In genomic region chr3R:26937423-26937822, dm6 we compare ENCODE assay signal across 5 fruit fly cellular contexts.
TF ChIP-seq lines count a peak whose summit lies in the region.

No protein-coding gene starts in this region.

- TF ChIP-seq CTCF in whole organism, embryonic (GFP tag; optimal IDR thresholded peaks at IDR 0.05; lab: Kevin White, UChicago), result no peak

TF ChIP-seq in whole organism, adult, 20 proteins besides CTCF, POLR2A, EP300 and RAD21:
- TF ChIP-seq Mnt (GFP tag; optimal IDR thresholded peaks at IDR 0.05; lab: Kevin White, UChicago), result no peak
- TF ChIP-seq CG5204 (GFP tag; optimal IDR thresholded peaks at IDR 0.05; lab: Kevin White, UChicago), result peak; percentile 40
- TF ChIP-seq CG7101 (tag; optimal IDR thresholded peaks at IDR 0.05; lab: Kevin White, UChicago), result no peak

TF ChIP-seq in whole organism, embryonic, 481 proteins besides CTCF, POLR2A, EP300 and RAD21 (continues in another document):
- TF ChIP-seq CG18476 (GFP tag; optimal IDR thresholded peaks at IDR 0.05; lab: Kevin White, UChicago), result no peak
- TF ChIP-seq fd96Cb (tag; optimal IDR thresholded peaks at IDR 0.05; lab: Kevin White, UChicago), result peak; percentile 55
- TF ChIP-seq mam (GFP tag; optimal IDR thresholded peaks at IDR 0.05; lab: Kevin White, UChicago), result peak; percentile 47
- TF ChIP-seq Hr78 (GFP tag; optimal IDR thresholded peaks at IDR 0.05; lab: Kevin White, UChicago), result peak in 1 of 2 experiments; percentile 10
- peak; percentile 69 for TF ChIP-seq Sox102F (GFP tag; optimal IDR thresholded peaks at IDR 0.05; lab: Kevin White, UChicago)
- TF ChIP-seq Opbp (GFP tag; IDR thresholded peaks at IDR 0.05; lab: Robert Waterston, UW; ENCODE audit: partially characterized antibody), result no peak
- no peak for TF ChIP-seq ftz-f1 (GFP tag; optimal IDR thresholded peaks at IDR 0.05; lab: Kevin White, UChicago)
- TF ChIP-seq Sin3A (optimal IDR thresholded peaks at IDR 0.05; lab: Kevin White, UChicago), result no peak
- TF ChIP-seq Max (GFP tag; optimal IDR thresholded peaks at IDR 0.05; lab: Kevin White, UChicago), result peak; percentile 18
- TF ChIP-seq CG8388 (GFP tag; optimal IDR thresholded peaks at IDR 0.05; lab: Kevin White, UChicago), result peak; percentile 91
- TF ChIP-seq tgo (GFP tag; IDR thresholded peaks at IDR 0.05; lab: Robert Waterston, UW), result peak; percentile 40; the same call in 2 of the 3 replicates
- TF ChIP-seq tup (GFP tag; optimal IDR thresholded peaks at IDR 0.05; lab: Kevin White, UChicago), result no peak
- peak; percentile 54 for TF ChIP-seq PHDP (tag; optimal IDR thresholded peaks at IDR 0.05; lab: Kevin White, UChicago)
- no peak for TF ChIP-seq CG31224 (GFP tag; IDR thresholded peaks at IDR 0.05; lab: Robert Waterston, UW)
- peak; percentile 70 for TF ChIP-seq CoRest (tag; optimal IDR thresholded peaks at IDR 0.05; lab: Kevin White, UChicago)
- TF ChIP-seq zen (tag; optimal IDR thresholded peaks at IDR 0.05; lab: Kevin White, UChicago), result no peak
- peak; percentile 50 for TF ChIP-seq CG10147 (GFP tag; optimal IDR thresholded peaks at IDR 0.05; lab: Kevin White, UChicago)
- TF ChIP-seq CG6689 (GFP tag; IDR thresholded peaks at IDR 0.05; lab: Robert Waterston, UW), result 0 out of 2 replicates have a peak, but pooled peaks have one; percentile 25
- TF ChIP-seq grn (GFP tag; optimal IDR thresholded peaks at IDR 0.05; lab: Kevin White, UChicago), result peak; percentile 82
- TF ChIP-seq CG10654 (GFP tag; optimal IDR thresholded peaks at IDR 0.05; lab: Kevin White, UChicago), result peak; percentile 51
- TF ChIP-seq CG16813 (GFP tag; IDR thresholded peaks at IDR 0.05; lab: Robert Waterston, UW; ENCODE audit: partially characterized antibody), result no peak

TF ChIP-seq in whole organism, prepupa, 60 proteins besides CTCF, POLR2A, EP300 and RAD21 (continues in another document):
- TF ChIP-seq CG4318 (GFP tag; optimal IDR thresholded peaks at IDR 0.05; lab: Kevin White, UChicago) (peak; percentile 31), topi (GFP tag; optimal IDR thresholded peaks at IDR 0.05; lab: Kevin White, UChicago) (no peak), svp (GFP tag; lab: Kevin White, UChicago) (no peak), ss (GFP tag; optimal IDR thresholded peaks at IDR 0.05; lab: Kevin White, UChicago) (no peak), Eip75B (GFP tag; optimal IDR thresholded peaks at IDR 0.05; lab: Kevin White, UChicago) (peak; percentile 24), CG3919 (GFP tag; optimal IDR thresholded peaks at IDR 0.05; lab: Kevin White, UChicago) (peak; percentile 56), CG1621 (tag; optimal IDR thresholded peaks at IDR 0.05; lab: Kevin White, UChicago) (no peak), Smox (GFP tag; optimal IDR thresholded peaks at IDR 0.05; lab: Kevin White, UChicago) (no peak), pdm3 (GFP tag; optimal IDR thresholded peaks at IDR 0.05; lab: Kevin White, UChicago) (peak; percentile 51), CG15336 (GFP tag; IDR thresholded peaks at IDR 0.05; lab: Robert Waterston, UW) (0 out of 2 replicates have a peak, but pooled peaks have one; percentile 38), CG10669 (GFP tag; optimal IDR thresholded peaks at IDR 0.05; lab: Kevin White, UChicago) (peak; percentile 41), CG3032 (tag; optimal IDR thresholded peaks at IDR 0.05; lab: Kevin White, UChicago) (peak; percentile 20), dac (GFP tag; optimal IDR thresholded peaks at IDR 0.05; lab: Kevin White, UChicago) (peak; percentile 5), Gug (GFP tag; IDR thresholded peaks at IDR 0.05; lab: Robert Waterston, UW) (no peak), CG11902 (GFP tag; optimal IDR thresholded peaks at IDR 0.05; lab: Kevin White, UChicago) (peak; percentile 28), Eip78C (GFP tag; lab: Kevin White, UChicago) (peak; percentile 84), CG11294 (GFP tag; IDR thresholded peaks at IDR 0.05; lab: Robert Waterston, UW) (no peak), Eip93F (GFP tag; optimal IDR thresholded peaks at IDR 0.05; lab: Kevin White, UChicago) (no peak), vri (GFP tag; optimal IDR thresholded peaks at IDR 0.05; lab: Kevin White, UChicago) (no peak), Met (GFP tag; optimal IDR thresholded peaks at IDR 0.05; lab: Kevin White, UChicago) (no peak), net (GFP tag; optimal IDR thresholded peaks at IDR 0.05; lab: Kevin White, UChicago) (peak; percentile 45), Lpt (GFP tag; optimal IDR thresholded peaks at IDR 0.05; lab: Kevin White, UChicago) (peak; percentile 17), CG31627 (GFP tag; optimal IDR thresholded peaks at IDR 0.05; lab: Kevin White, UChicago) (peak; percentile 48), Hr4 (GFP tag; optimal IDR thresholded peaks at IDR 0.05; lab: Kevin White, UChicago) (peak; percentile 63)

TF ChIP-seq in whole organism, pupa, 21 proteins besides CTCF, POLR2A, EP300 and RAD21:
- TF ChIP-seq CG8301 (tag; optimal IDR thresholded peaks at IDR 0.05; lab: Kevin White, UChicago) (peak; percentile 65), Ets98B (GFP tag; IDR thresholded peaks at IDR 0.05; lab: Robert Waterston, UW) (no peak), CG15710 (tag; optimal IDR thresholded peaks at IDR 0.05; lab: Kevin White, UChicago) (peak; percentile 7), rn (GFP tag; IDR thresholded peaks at IDR 0.05; lab: Robert Waterston, UW) (no peak), EcR (GFP tag; optimal IDR thresholded peaks at IDR 0.05; lab: Kevin White, UChicago) (no peak), Pif1B (GFP tag; optimal IDR thresholded peaks at IDR 0.05; lab: Kevin White, UChicago) (no peak), CG9948 (tag; optimal IDR thresholded peaks at IDR 0.05; lab: Kevin White, UChicago) (peak; percentile 37), CG13204 (GFP tag; optimal IDR thresholded peaks at IDR 0.05; lab: Kevin White, UChicago) (no peak), CG14655 (GFP tag; optimal IDR thresholded peaks at IDR 0.05; lab: Kevin White, UChicago) (peak; percentile 76), CG8159 (tag; optimal IDR thresholded peaks at IDR 0.05; lab: Kevin White, UChicago) (peak; percentile 46), fd96Ca (GFP tag; IDR thresholded peaks at IDR 0.05; lab: Robert Waterston, UW) (no peak), Pif1A (GFP tag; optimal IDR thresholded peaks at IDR 0.05; lab: Kevin White, UChicago) (peak; percentile 47), Snoo (tag; optimal IDR thresholded peaks at IDR 0.05; lab: Kevin White, UChicago) (peak; percentile 33), D1 (tag; optimal IDR thresholded peaks at IDR 0.05; lab: Kevin White, UChicago) (no peak), CG17806 (tag; optimal IDR thresholded peaks at IDR 0.05; lab: Kevin White, UChicago) (no peak), CG10348 (GFP tag; IDR thresholded peaks at IDR 0.05; lab: Robert Waterston, UW) (no peak), CG4496 (GFP tag; IDR thresholded peaks at IDR 0.05; lab: Robert Waterston, UW) (peak; percentile 21; the same call in 1 of the 3 replicates)

TF ChIP-seq in whole organism, wandering third instar larva, 38 proteins besides CTCF, POLR2A, EP300 and RAD21:
- no peak for TF ChIP-seq woc (GFP tag; optimal IDR thresholded peaks at IDR 0.05; lab: Kevin White, UChicago)
- TF ChIP-seq sv (GFP tag; optimal IDR thresholded peaks at IDR 0.05; lab: Kevin White, UChicago), result no peak
- TF ChIP-seq Hr78 (GFP tag; optimal IDR thresholded peaks at IDR 0.05; lab: Kevin White, UChicago), result no peak
- no peak for TF ChIP-seq h (GFP tag; optimal IDR thresholded peaks at IDR 0.05; lab: Kevin White, UChicago)
- no peak for TF ChIP-seq Jra (GFP tag; optimal IDR thresholded peaks at IDR 0.05; lab: Kevin White, UChicago)
- TF ChIP-seq CrebA (GFP tag; optimal IDR thresholded peaks at IDR 0.05; lab: Kevin White, UChicago; ENCODE audit: borderline replicate concordance), result no peak
- no peak for TF ChIP-seq jim (GFP tag; optimal IDR thresholded peaks at IDR 0.05; lab: Kevin White, UChicago)
- peak; percentile 40 for TF ChIP-seq ey (GFP tag; optimal IDR thresholded peaks at IDR 0.05; lab: Kevin White, UChicago)
- TF ChIP-seq HLH106 (tag; optimal IDR thresholded peaks at IDR 0.05; lab: Kevin White, UChicago), result peak; percentile 24
- no peak for TF ChIP-seq rgr (GFP tag; optimal IDR thresholded peaks at IDR 0.05; lab: Kevin White, UChicago)
- no peak for TF ChIP-seq br (GFP tag; optimal IDR thresholded peaks at IDR 0.05; lab: Kevin White, UChicago)
- TF ChIP-seq dsf (GFP tag; optimal IDR thresholded peaks at IDR 0.05; lab: Kevin White, UChicago; ENCODE audit: borderline replicate concordance), result no peak
- no peak for TF ChIP-seq Myc (optimal IDR thresholded peaks at IDR 0.05; lab: Kevin White, UChicago)
- TF ChIP-seq sage (GFP tag; optimal IDR thresholded peaks at IDR 0.05; lab: Kevin White, UChicago), result no peak
- peak; percentile 14 for TF ChIP-seq dmrt93B (GFP tag; optimal IDR thresholded peaks at IDR 0.05; lab: Kevin White, UChicago)
- no peak for TF ChIP-seq lola (GFP tag; optimal IDR thresholded peaks at IDR 0.05; lab: Kevin White, UChicago)
- no peak for TF ChIP-seq Abd-B (GFP tag; optimal IDR thresholded peaks at IDR 0.05; lab: Kevin White, UChicago)
TF ChIP-seq in whole organism, wandering third instar larva: peak in this region for 3.
